Worm (Caenorhabditis elegans) whole organism, late embryonic: ENCODE data around the gene Y47D3B.4.

Experiments
- F13H6.1 ChIP-seq: sonication (generic microtip); optimal IDR thresholded peaks from 2 replicates; lab custom pipeline; 2016; ENCODE audit warnings: missing genetic modification characterization, missing compliant biosample characterization
- elt-2 ChIP-seq: sonication (generic microtip); optimal IDR thresholded peaks from 2 replicates; lab custom pipeline; 2016; ENCODE audit warnings: missing genetic modification reagents, missing genetic modification characterization, missing compliant biosample characterization
- pag-3 ChIP-seq: sonication (generic microtip); optimal IDR thresholded peaks from 2 replicates; lab custom pipeline; 2016; ENCODE audit warnings: missing compliant biosample characterization, missing genetic modification characterization, borderline replicate concordance
- pax-1 ChIP-seq: fragments of 150-350 bp; optimal IDR thresholded peaks from 2 replicates; lab custom pipeline; 2014; ENCODE audit warnings: missing biosample characterization, missing genetic modification characterization
- pha-2 ChIP-seq: sonication (generic microtip); optimal IDR thresholded peaks from 2 replicates; lab custom pipeline; 2017; ENCODE audit warnings: mild to moderate bottlenecking, missing genetic modification characterization, missing compliant biosample characterization
- sox-4 ChIP-seq: sonication (generic microtip); optimal IDR thresholded peaks from 2 replicates; lab custom pipeline; 2017; ENCODE audit warnings: mild to moderate bottlenecking, missing genetic modification characterization, inconsistent platforms, missing compliant biosample characterization

ce11 chrIII:11456577-11456976 is 51.4 kb downstream of the Y47D3B.4 start, which contains the start of gene plr-1:
- TF ChIP-seq elt-2 (tag; lab: Kevin White, UChicago) (no peak), pha-2 (tag; lab: Kevin White, UChicago) (no peak), pax-1 (tag; lab: Kevin White, UChicago) (no peak), sox-4 (tag; lab: Kevin White, UChicago) (no peak), pag-3 (tag; lab: Kevin White, UChicago) (no peak), F13H6.1 (no peak)
